Fruit fly (Drosophila melanogaster) whole organism, wandering third instar larva: ENCODE results near the gene CG3618.

Experiments used
- Abd-B ChIP-seq: fragments of >200 bp; optimal IDR thresholded peaks from 2 replicates; lab custom pipeline; 2017; ENCODE audit warnings: missing biosample characterization, missing genetic modification characterization
- CG32264 ChIP-seq: fragments of 200-800 bp; sonication (Bioruptor generic); optimal IDR thresholded peaks from 2 replicates; lab custom pipeline; 2016; ENCODE audit warnings: missing biosample characterization, missing genetic modification characterization
- CG9705 ChIP-seq: fragments of 200-800 bp; sonication (Bioruptor generic); optimal IDR thresholded peaks from 2 replicates; lab custom pipeline; 2018; ENCODE audit warnings: missing biosample characterization, mild to moderate bottlenecking, missing genetic modification characterization
- CrebA ChIP-seq: fragments of 200-800 bp; sonication (Bioruptor generic); optimal IDR thresholded peaks from 2 replicates; lab custom pipeline; 2016; ENCODE audit warnings: missing biosample characterization, mild to moderate bottlenecking, missing genetic modification characterization, borderline replicate concordance
- Dfd ChIP-seq: fragments of >200 bp; optimal IDR thresholded peaks from 2 replicates; lab custom pipeline; 2017; ENCODE audit warnings: missing biosample characterization, missing genetic modification characterization
- Dif ChIP-seq: fragments of 200-275, 200-300 bp; sonication (Bioruptor generic); optimal IDR thresholded peaks from 2 replicates; lab custom pipeline; 2018; ENCODE audit warnings: missing biosample characterization, missing genetic modification characterization; ENCODE audit not compliant: partially characterized antibody
- GATAd ChIP-seq: sonication (Bioruptor generic); optimal IDR thresholded peaks from 2 replicates; lab custom pipeline; 2016; ENCODE audit warnings: missing biosample characterization, missing genetic modification characterization
- HLH106 ChIP-seq: fragments of 200-800 bp; optimal IDR thresholded peaks from 3 replicates; lab custom pipeline; 2019; ENCODE audit warnings: missing biosample characterization, mild to moderate bottlenecking, missing genetic modification characterization, moderate library complexity
- Hnf4 ChIP-seq: fragments of 200-800 bp; sonication (Bioruptor generic); optimal IDR thresholded peaks from 2 replicates; lab custom pipeline; 2016; ENCODE audit warnings: missing biosample characterization, mild to moderate bottlenecking, missing genetic modification characterization
- Hr78 ChIP-seq: fragments of >200 bp; optimal IDR thresholded peaks from 2 replicates; lab custom pipeline; 2017; ENCODE audit warnings: missing biosample characterization, missing genetic modification characterization
- Hr83 ChIP-seq: fragments of 200-300 bp; sonication (Bioruptor generic); optimal IDR thresholded peaks from 2 replicates; lab custom pipeline; 2016; ENCODE audit warnings: missing biosample characterization, mild to moderate bottlenecking, missing genetic modification characterization, moderate library complexity; ENCODE audit not compliant: poor library complexity, severe bottlenecking
- Jra ChIP-seq: sonication (Bioruptor generic); optimal IDR thresholded peaks from 2 replicates; lab custom pipeline; 2016; ENCODE audit warnings: missing biosample characterization, missing genetic modification characterization
- Mio ChIP-seq: sonication (Bioruptor generic); optimal IDR thresholded peaks from 2 replicates; lab custom pipeline; 2016; ENCODE audit warnings: missing biosample characterization, missing genetic modification characterization
- Myc ChIP-seq: fragments of >200 bp; optimal IDR thresholded peaks from 2 replicates; lab custom pipeline; 2017
- N ChIP-seq: fragments of >200 bp; optimal IDR thresholded peaks from 2 replicates; lab custom pipeline; 2018; ENCODE audit warnings: missing biosample characterization, missing external identifiers, missing genetic modification characterization
- OdsH ChIP-seq: fragments of 200-800 bp; sonication (Bioruptor generic); optimal IDR thresholded peaks from 2 replicates; lab custom pipeline; 2016; ENCODE audit warnings: missing biosample characterization, mild to moderate bottlenecking, missing genetic modification characterization
- Rel ChIP-seq, 2 experiments: fragments of 200-800 bp; sonication (Bioruptor generic) in 1 of 2; optimal IDR thresholded peaks; 2 replicates in 1 of 2; 3 replicates in 1 of 2; lab custom pipeline; 2016 to 2019; ENCODE audit warnings: mild to moderate bottlenecking in 2 of 2, missing biosample characterization in 2 of 2, missing genetic modification characterization in 2 of 2, moderate library complexity in 1 of 2
- Sp1 ChIP-seq: fragments of 200-800 bp; sonication (Bioruptor generic); optimal IDR thresholded peaks from 3 replicates; lab custom pipeline; 2019; ENCODE audit warnings: missing biosample characterization, mild to moderate bottlenecking, missing genetic modification characterization, moderate library complexity
- Vsx2 ChIP-seq: fragments of 200-300, 225-300 bp; sonication (Bioruptor generic); optimal IDR thresholded peaks from 2 replicates; lab custom pipeline; 2018; ENCODE audit warnings: missing biosample characterization, missing genetic modification characterization; ENCODE audit not compliant: partially characterized antibody
- br ChIP-seq: fragments of 200-800 bp; sonication (Bioruptor generic); optimal IDR thresholded peaks from 2 replicates; lab custom pipeline; 2016; ENCODE audit warnings: missing biosample characterization, missing genetic modification characterization
- brk ChIP-seq: fragments of 200-800 bp; sonication (Bioruptor generic); optimal IDR thresholded peaks from 2 replicates; lab custom pipeline; 2016; ENCODE audit warnings: missing biosample characterization, mild to moderate bottlenecking, missing genetic modification characterization
- dl ChIP-seq, 2 experiments: fragments of 175-275, 200-275 bp in 1 of 2; fragments of 200-275 bp in 1 of 2; sonication (Bioruptor generic); optimal IDR thresholded peaks; lab custom pipeline; 2018; ENCODE audit warnings: mild to moderate bottlenecking in 2 of 2, missing biosample characterization in 2 of 2, missing genetic modification characterization in 2 of 2, moderate library complexity in 2 of 2; ENCODE audit not compliant: partially characterized antibody in 2 of 2, insufficient read depth in 1 of 2
- dmrt93B ChIP-seq: fragments of 200-800 bp; sonication (Bioruptor generic); optimal IDR thresholded peaks from 2 replicates; lab custom pipeline; 2018; ENCODE audit warnings: missing biosample characterization, mild to moderate bottlenecking, missing genetic modification characterization
- dsf ChIP-seq: sonication (Bioruptor generic); optimal IDR thresholded peaks from 2 replicates; lab custom pipeline; 2016; ENCODE audit warnings: missing biosample characterization, missing genetic modification characterization, borderline replicate concordance
- ey ChIP-seq: fragments of 200-800 bp; sonication (Bioruptor generic); optimal IDR thresholded peaks from 2 replicates; lab custom pipeline; 2016; ENCODE audit warnings: missing biosample characterization, missing genetic modification characterization
- foxo ChIP-seq, 2 experiments: fragments of 200-800 bp; sonication (Bioruptor generic); optimal IDR thresholded peaks; 2 replicates in 1 of 2; 3 replicates in 1 of 2; lab custom pipeline; 2016 to 2017; ENCODE audit warnings: missing biosample characterization in 2 of 2, missing genetic modification characterization in 2 of 2
- fru ChIP-seq: fragments of 200-800 bp; sonication (Bioruptor generic); optimal IDR thresholded peaks from 3 replicates; lab custom pipeline; 2016; ENCODE audit warnings: missing biosample characterization, mild to moderate bottlenecking, missing genetic modification characterization
- h ChIP-seq: fragments of 200-800 bp; sonication (Bioruptor generic); optimal IDR thresholded peaks from 3 replicates; lab custom pipeline; 2016; ENCODE audit warnings: missing biosample characterization, mild to moderate bottlenecking, missing genetic modification characterization
- jim ChIP-seq: fragments of 175-275, 200-325 bp; sonication (Bioruptor generic); optimal IDR thresholded peaks from 2 replicates; lab custom pipeline; 2016; ENCODE audit warnings: missing biosample characterization, mild to moderate bottlenecking, missing genetic modification characterization
- lola ChIP-seq: fragments of >200 bp; optimal IDR thresholded peaks from 2 replicates; lab custom pipeline; 2017; ENCODE audit warnings: missing biosample characterization, missing genetic modification characterization
- pan ChIP-seq: fragments of >200 bp; optimal IDR thresholded peaks from 2 replicates; lab custom pipeline; 2017
- psq ChIP-seq: fragments of 200-800 bp; sonication (Bioruptor generic); optimal IDR thresholded peaks from 3 replicates; lab custom pipeline; 2017; ENCODE audit warnings: missing biosample characterization, mild to moderate bottlenecking, missing genetic modification characterization, moderate library complexity
- rgr ChIP-seq: fragments of 200-800 bp; sonication (Bioruptor generic); optimal IDR thresholded peaks from 3 replicates; lab custom pipeline; 2016; ENCODE audit warnings: missing biosample characterization, mild to moderate bottlenecking, missing genetic modification characterization
- sage ChIP-seq: fragments of 200-800 bp; sonication (Bioruptor generic); optimal IDR thresholded peaks from 2 replicates; lab custom pipeline; 2016; ENCODE audit warnings: missing biosample characterization, mild to moderate bottlenecking, missing genetic modification characterization
- sv ChIP-seq: fragments of 200-800 bp; sonication (Bioruptor generic); optimal IDR thresholded peaks from 3 replicates; lab custom pipeline; 2016; ENCODE audit warnings: missing biosample characterization, missing genetic modification characterization
- tai ChIP-seq: sonication (Bioruptor generic); optimal IDR thresholded peaks from 2 replicates; lab custom pipeline; 2016; ENCODE audit warnings: missing biosample characterization, missing genetic modification characterization
- usp ChIP-seq: fragments of >200 bp; optimal IDR thresholded peaks from 2 replicates; lab custom pipeline; 2017; ENCODE audit warnings: missing biosample characterization, missing genetic modification characterization
- woc ChIP-seq: sonication (Bioruptor generic); optimal IDR thresholded peaks from 2 replicates; lab custom pipeline; 2016; ENCODE audit warnings: missing biosample characterization, mild to moderate bottlenecking, missing genetic modification characterization

Gene CG3618

DNA sequence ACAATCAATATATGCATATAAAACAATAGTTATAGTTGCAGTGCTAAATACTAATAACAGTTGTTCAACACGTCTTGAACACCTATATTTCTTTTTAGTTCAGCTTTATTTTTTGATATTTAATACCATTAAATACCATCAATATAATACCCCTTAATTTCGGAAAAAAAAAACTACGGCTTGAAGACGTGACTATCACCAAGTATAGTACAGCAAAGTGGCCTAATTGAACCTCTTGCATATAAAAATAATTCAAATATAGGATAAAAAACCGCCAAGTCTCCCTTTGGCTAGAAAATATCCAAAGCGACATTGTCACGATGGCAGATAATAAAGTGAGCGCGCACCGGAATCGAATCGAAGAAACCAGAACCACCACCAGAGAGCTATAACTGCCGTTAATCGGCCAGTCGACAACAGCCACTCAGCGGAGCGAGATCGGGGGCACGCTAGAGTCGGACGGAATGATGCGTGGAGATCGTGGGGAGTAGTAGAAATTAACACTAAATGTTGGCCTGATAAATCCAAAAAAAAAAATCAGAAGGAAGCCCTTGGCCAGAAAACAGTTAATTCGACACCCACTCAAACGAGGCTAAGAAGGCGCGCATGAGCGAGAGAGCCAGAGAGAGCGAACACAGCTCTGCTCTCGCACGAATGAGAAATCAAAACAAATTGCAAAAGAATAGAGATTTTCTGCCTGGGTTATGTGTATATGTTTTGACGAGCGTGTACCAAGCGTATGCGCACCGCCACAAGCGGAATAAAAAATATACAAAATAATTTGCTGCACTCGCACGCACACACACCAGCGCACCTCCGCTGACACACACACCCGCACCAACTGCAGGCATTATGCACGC lies 30.8 kb downstream of the CG3618 start:
- peak; percentile 87 for TF ChIP-seq woc
- TF ChIP-seq N (GFP tag; lab: Kevin White, UChicago) = no peak
- TF ChIP-seq jim = no peak
- no peak for TF ChIP-seq lola (GFP tag; lab: Kevin White, UChicago)
- TF ChIP-seq dl (GFP tag; optimal IDR thresholded peaks at IDR 0.05; lab: Kevin White, UChicago; ENCODE audit: insufficient read depth in 1 of 2, partially characterized antibody in 2 of 2) = peak; percentile 90 to 92
- no peak for TF ChIP-seq Rel (GFP tag; optimal IDR thresholded peaks at IDR 0.05; lab: Kevin White, UChicago)
- TF ChIP-seq Rel (tag; optimal IDR thresholded peaks at IDR 0.05; lab: Kevin White, UChicago) = peak; percentile 16
- TF ChIP-seq usp (GFP tag; lab: Kevin White, UChicago) = no peak
- TF ChIP-seq Dfd (GFP tag; lab: Kevin White, UChicago) = no peak
- peak; percentile 39 for TF ChIP-seq sv
- TF ChIP-seq psq (GFP tag; lab: Kevin White, UChicago) = peak; percentile 88
- peak; percentile 56 for TF ChIP-seq sage
- peak; percentile 53 for TF ChIP-seq HLH106 (tag; lab: Kevin White, UChicago)
- peak; percentile 15 for TF ChIP-seq rgr (GFP tag; lab: Kevin White, UChicago)
- TF ChIP-seq CG9705 = no peak
- TF ChIP-seq CG32264 = no peak
- TF ChIP-seq pan (lab: Kevin White, UChicago) = no peak
- no peak for TF ChIP-seq GATAd (GFP tag; lab: Kevin White, UChicago)
- TF ChIP-seq Abd-B (GFP tag; lab: Kevin White, UChicago) = no peak
- no peak for TF ChIP-seq Vsx2
- no peak for TF ChIP-seq Hr78 (GFP tag; lab: Kevin White, UChicago)
- TF ChIP-seq brk (GFP tag; lab: Kevin White, UChicago) = no peak
- peak; percentile 36 for TF ChIP-seq fru (GFP tag; lab: Kevin White, UChicago)
- no peak for TF ChIP-seq tai (GFP tag; lab: Kevin White, UChicago)
- peak; percentile 57 for TF ChIP-seq Jra (GFP tag; lab: Kevin White, UChicago)
- peak; percentile 33 for TF ChIP-seq ey (GFP tag; lab: Kevin White, UChicago)
- TF ChIP-seq Hnf4 = no peak
- TF ChIP-seq OdsH (GFP tag; lab: Kevin White, UChicago) = peak; percentile 25
- peak in 1 of 2 experiments; percentile 38 for TF ChIP-seq foxo (GFP tag; optimal IDR thresholded peaks at IDR 0.05; lab: Kevin White, UChicago)
- no peak for TF ChIP-seq Mio
- TF ChIP-seq Hr83 (GFP tag; lab: Kevin White, UChicago) = peak; percentile 24
- no peak for TF ChIP-seq dsf (GFP tag; lab: Kevin White, UChicago)
- peak; percentile 31 for TF ChIP-seq h
- TF ChIP-seq br (GFP tag; lab: Kevin White, UChicago) = no peak
- peak; percentile 68 for TF ChIP-seq Sp1 (GFP tag; lab: Kevin White, UChicago)
- TF ChIP-seq CrebA (GFP tag; lab: Kevin White, UChicago) = no peak
- TF ChIP-seq Dif (GFP tag; lab: Kevin White, UChicago) = peak; percentile 93
- peak; percentile 100 for TF ChIP-seq Myc
- TF ChIP-seq dmrt93B = no peak

DNA sequence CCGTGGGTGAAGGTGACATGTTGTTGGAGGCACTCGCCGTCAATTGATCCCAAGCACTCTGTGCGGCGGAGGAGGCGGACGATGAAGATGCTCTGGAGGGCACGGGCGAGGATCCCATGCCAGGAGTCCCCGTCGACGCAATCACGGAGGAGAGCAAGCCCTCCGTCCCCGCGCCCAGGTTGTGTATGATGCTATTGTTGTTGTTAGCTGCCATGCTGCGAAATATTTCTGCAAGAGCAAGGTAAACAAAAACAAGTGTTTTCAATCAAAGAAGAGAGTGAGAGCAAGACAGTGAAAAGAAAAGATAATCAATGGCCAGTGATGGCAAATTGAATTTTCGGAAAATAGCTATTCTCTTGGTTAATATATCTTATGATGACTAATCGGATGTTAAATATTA lies 31.5 kb downstream of the CG3618 start:
- TF ChIP-seq Rel (GFP tag; optimal IDR thresholded peaks at IDR 0.05; lab: Kevin White, UChicago) (no peak), Rel (tag; optimal IDR thresholded peaks at IDR 0.05; lab: Kevin White, UChicago) (peak; percentile 75), CG9705 (no peak)
- TF ChIP-seq, all 38 proteins: peak for 1
